Worm (Caenorhabditis elegans) whole organism, mixed stage, embryonic: ENCODE measurements around the gene T28A8.5.

Experiments
- ceh-43 ChIP-seq: fragments of 200-800 bp; sonication (Bioruptor generic); optimal IDR thresholded peaks from 2 replicates; lab custom pipeline; 2018; ENCODE audit warnings: mild to moderate bottlenecking, missing genetic modification characterization, moderate library complexity, missing compliant biosample characterization
- pha-4 ChIP-seq: fragments of 150-350 bp; optimal IDR thresholded peaks from 2 replicates; lab custom pipeline; 2018; ENCODE audit warnings: missing biosample characterization, missing genetic modification reagents, missing genetic modification characterization
- snpc-4 ChIP-seq: fragments of 150-350 bp; optimal IDR thresholded peaks from 2 replicates; lab custom pipeline; 2014; ENCODE audit warnings: missing biosample characterization, missing genetic modification characterization
- ztf-11 ChIP-seq: fragments of 150-350 bp; optimal IDR thresholded peaks from 2 replicates; lab custom pipeline; 2014; ENCODE audit warnings: missing biosample characterization, missing genetic modification characterization

DNA sequence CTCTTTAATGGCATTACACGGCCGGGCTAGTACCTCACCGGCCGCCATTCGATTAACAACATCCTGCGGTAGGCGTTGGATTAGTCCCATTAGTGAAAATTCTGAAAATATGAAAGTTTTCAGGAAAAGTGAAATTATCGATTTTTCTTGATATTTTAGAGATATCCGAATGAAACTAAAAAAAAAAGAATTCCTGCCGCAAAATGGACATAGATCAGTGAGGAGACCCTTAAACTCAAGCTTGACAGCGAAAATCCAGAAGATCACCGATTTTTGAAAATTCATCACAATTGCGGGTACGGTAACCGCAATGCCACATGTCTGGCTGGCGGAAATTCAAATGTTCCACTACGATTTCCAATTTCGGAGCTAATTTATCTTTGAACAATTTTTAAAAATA lies 13.0 kb downstream of the T28A8.5 start, which contains the start of gene mlh-1:
- no peak for TF ChIP-seq pha-4 (tag; lab: Kevin White, UChicago)
- TF ChIP-seq ceh-43 (GFP tag; lab: Kevin White, UChicago), result no peak
- no peak for TF ChIP-seq snpc-4 (tag; lab: Kevin White, UChicago)
- TF ChIP-seq ztf-11, result no peak
